Worm (Caenorhabditis elegans): ENCODE results near the gene cpr-4.

The cpr-4 gene

ce11 chrV:6631866-6632265 lies 17.4 kb downstream of the cpr-4 start (continued):
- no peak for TF ChIP-seq nhr-11 (tag; optimal IDR thresholded peaks at IDR 0.05)
- TF ChIP-seq lin-35 (GFP tag; optimal IDR thresholded peaks at IDR 0.05): no peak

ce11 chrV:6632925-6633324 lies 18.5 kb downstream of the cpr-4 start, which contains the start of gene scd-2:
Gene scd-2, plus strand, starts transcription at chrV:6633225.
- no peak for TF ChIP-seq ztf-11 (tag; optimal IDR thresholded peaks at IDR 0.05)

- TF ChIP-seq nhr-71 (tag; optimal IDR thresholded peaks at IDR 0.05) (peak; percentile 27), pax-3 (tag; optimal IDR thresholded peaks at IDR 0.05) (peak; percentile 19), nhr-47 (tag; optimal IDR thresholded peaks at IDR 0.05) (peak; percentile 36), fkh-8 (tag; optimal IDR thresholded peaks at IDR 0.05) (peak; percentile 27), grh-1 (GFP tag; IDR thresholded peaks at IDR 0.05) (no peak), sox-4 (tag; optimal IDR thresholded peaks at IDR 0.05) (peak; percentile 66), fkh-4 (tag; optimal IDR thresholded peaks at IDR 0.05; ENCODE audit: borderline replicate concordance) (no peak), dsc-1 (tag; optimal IDR thresholded peaks at IDR 0.05) (peak; percentile 97)
Observed at ce11 chrV:6645810-6646209, 31.3 kb downstream of the cpr-4 start.

ce11 chrV:6649317-6649716 lies 34.8 kb downstream of the cpr-4 start, which contains the start of gene T10H9.1:
Gene T10H9.1, plus strand, starts transcription at chrV:6649617.
- TF ChIP-seq elt-2 (tag; optimal IDR thresholded peaks at IDR 0.05) (no peak), zag-1 (tag; optimal IDR thresholded peaks at IDR 0.05) (no peak), lin-39 (tag; optimal IDR thresholded peaks at IDR 0.05) (no peak), snu-23 (GFP tag; optimal IDR thresholded peaks at IDR 0.05) (no peak), ceh-8 (GFP tag; optimal IDR thresholded peaks at IDR 0.05) (no peak), mdl-1 (tag; optimal IDR thresholded peaks at IDR 0.05) (no peak), ceh-82 (tag; optimal IDR thresholded peaks at IDR 0.05) (no peak), alr-1 (tag; optimal IDR thresholded peaks at IDR 0.05; ENCODE audit: borderline replicate concordance) (no peak), aly-2 (tag; optimal IDR thresholded peaks at IDR 0.05) (no peak), swsn-7 (tag; optimal IDR thresholded peaks at IDR 0.05) (no peak), zip-4 (GFP tag; optimal IDR thresholded peaks at IDR 0.05) (no peak), nhr-237 (tag; optimal IDR thresholded peaks at IDR 0.05) (no peak), nhr-12 (tag; optimal IDR thresholded peaks at IDR 0.05) (no peak), nhr-84 (tag; optimal IDR thresholded peaks at IDR 0.05) (no peak), fkh-4 (tag; optimal IDR thresholded peaks at IDR 0.05; ENCODE audit: borderline replicate concordance) (no peak), nhr-47 (tag; optimal IDR thresholded peaks at IDR 0.05) (no peak), lir-3 (tag; optimal IDR thresholded peaks at IDR 0.05; ENCODE audit: poor library complexity) (no peak), ztf-11 (tag; optimal IDR thresholded peaks at IDR 0.05) (no peak)

ce11 chrV:6650508-6650907 lies 36.0 kb downstream of the cpr-4 start:
- TF ChIP-seq dpl-1 (GFP tag; optimal IDR thresholded peaks at IDR 0.05): no peak
- TF ChIP-seq pqm-1 (tag; optimal IDR thresholded peaks at IDR 0.05): no peak
- TF ChIP-seq unc-62 (GFP tag; optimal IDR thresholded peaks at IDR 0.05): no peak
- no peak for TF ChIP-seq lin-14 (GFP tag; optimal IDR thresholded peaks at IDR 0.05)
- no peak for TF ChIP-seq ceh-8 (GFP tag; optimal IDR thresholded peaks at IDR 0.05)
- TF ChIP-seq ceh-63 (GFP tag; optimal IDR thresholded peaks at IDR 0.05): no peak
- no peak for TF ChIP-seq efl-1 (optimal IDR thresholded peaks at IDR 0.05)
- no peak for TF ChIP-seq efl-1 (GFP tag; optimal IDR thresholded peaks at IDR 0.05 in 1 of 2)
- TF ChIP-seq elt-3 (tag; optimal IDR thresholded peaks at IDR 0.05): no peak
- no peak for TF ChIP-seq nhr-76 (tag; optimal IDR thresholded peaks at IDR 0.05)
- no peak for TF ChIP-seq nhr-71 (tag; optimal IDR thresholded peaks at IDR 0.05)
- no peak for TF ChIP-seq efl-3 (GFP tag; optimal IDR thresholded peaks at IDR 0.05)
- no peak for TF ChIP-seq zag-1 (tag; optimal IDR thresholded peaks at IDR 0.05)
- no peak for TF ChIP-seq mab-9 (GFP tag; IDR thresholded peaks at IDR 0.05)

Measured in whole organism, L1 larva.